Worm (Caenorhabditis elegans): ENCODE data around the gene pxn-1.

The pxn-1 gene

DNA sequence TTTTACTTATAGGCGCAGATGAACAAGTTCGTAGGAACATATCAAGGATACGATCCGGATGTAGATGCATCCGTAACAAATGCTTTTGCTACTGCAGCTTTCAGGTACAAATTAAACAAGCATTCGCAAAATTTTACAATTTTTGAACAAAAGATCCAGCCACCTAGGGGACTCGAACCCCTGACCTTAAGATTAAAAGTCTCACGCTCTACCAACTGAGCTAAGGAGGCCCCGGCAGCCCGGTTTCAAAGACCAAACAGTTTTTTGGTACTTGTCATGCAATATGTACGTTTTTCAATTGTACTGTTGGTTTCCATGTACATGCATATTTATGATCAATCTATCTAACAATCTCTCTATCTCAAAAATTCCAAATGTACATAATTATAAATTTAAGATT is 4.7 kb downstream of the pxn-1 start (continued):
- TF ChIP-seq madf-5 (GFP tag; IDR thresholded peaks at IDR 0.05) (0 out of 4 replicates have a peak, but pooled peaks have one; percentile 51 to 66), T26A8.4 (GFP tag; IDR thresholded peaks at IDR 0.05) (0 out of 2 replicates have a peak, but pooled peaks have one; percentile 39), mes-2 (tag; optimal IDR thresholded peaks at IDR 0.05; ENCODE audit: poor library complexity, severe bottlenecking) (no peak), D1046.2 (GFP tag; IDR thresholded peaks at IDR 0.05) (no peak), nhr-111 (GFP tag; optimal IDR thresholded peaks at IDR 0.05) (no peak), ztf-11 (tag; optimal IDR thresholded peaks at IDR 0.05) (no peak), hlh-30 (tag; optimal IDR thresholded peaks at IDR 0.05; ENCODE audit: insufficient read depth) (no peak), daf-16 (GFP tag; optimal IDR thresholded peaks at IDR 0.05) (peak in 1 of 2 experiments; percentile 8), daf-16 (tag; optimal IDR thresholded peaks at IDR 0.05) (no peak)

DNA sequence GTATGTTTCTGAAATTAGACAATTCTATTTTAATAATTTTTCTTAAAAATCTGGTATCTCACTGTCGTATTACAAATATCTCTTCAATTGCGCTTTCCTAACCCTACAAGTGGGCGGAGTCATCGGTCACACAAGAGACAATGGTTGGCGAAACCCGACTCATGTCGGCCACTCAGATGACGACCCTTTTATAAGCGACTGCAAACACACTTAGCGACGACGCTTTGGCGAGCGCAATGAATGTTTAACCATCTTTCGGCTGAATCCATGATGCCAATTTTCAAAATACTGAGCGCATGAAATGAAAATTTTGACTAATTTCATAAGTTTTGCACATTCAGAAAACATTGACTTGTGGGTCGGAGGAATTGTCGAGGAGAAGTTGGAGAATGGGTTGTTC is 5.7 kb downstream of the pxn-1 start:
- peak; percentile 90 for TF ChIP-seq dve-1 (tag; optimal IDR thresholded peaks at IDR 0.05; ENCODE audit: insufficient read depth)
- TF ChIP-seq lin-15B (tag; optimal IDR thresholded peaks at IDR 0.05), result peak; percentile 60
- peak; percentile 99 for TF ChIP-seq snpc-4 (tag; optimal IDR thresholded peaks at IDR 0.05)
- TF ChIP-seq mxl-2 (GFP tag; conservative IDR thresholded peaks at IDR 0.05), result peak; percentile 95
- peak; percentile 8 to 59 for TF ChIP-seq mdl-1 (tag; optimal IDR thresholded peaks at IDR 0.05)
- TF ChIP-seq lin-39 (tag; optimal IDR thresholded peaks at IDR 0.05), result no peak
- peak; percentile 100 for TF ChIP-seq F26F4.8 (GFP tag; conservative IDR thresholded peaks at IDR 0.05)
- TF ChIP-seq nhr-28 (tag; optimal IDR thresholded peaks at IDR 0.05), result peak; percentile 65
- TF ChIP-seq ztf-11 (tag; optimal IDR thresholded peaks at IDR 0.05), result no peak
- TF ChIP-seq ceh-28 (tag; optimal IDR thresholded peaks at IDR 0.05), result no peak
- TF ChIP-seq nhr-111 (GFP tag; optimal IDR thresholded peaks at IDR 0.05), result peak; percentile 100
- peak; percentile 92 for TF ChIP-seq nhr-48 (tag; optimal IDR thresholded peaks at IDR 0.05)
- peak; percentile 95 for TF ChIP-seq mxl-3 (GFP tag; optimal IDR thresholded peaks at IDR 0.05)
- TF ChIP-seq dpl-1 (GFP tag; optimal IDR thresholded peaks at IDR 0.05), result peak; percentile 76
- peak; percentile 91 for TF ChIP-seq hlh-11 (tag; optimal IDR thresholded peaks at IDR 0.05)
- TF ChIP-seq madf-9 (GFP tag; conservative IDR thresholded peaks at IDR 0.05), result peak; percentile 97
- TF ChIP-seq snpc-1.2 (GFP tag; IDR thresholded peaks at IDR 0.05), result peak; percentile 98
- peak; percentile 96 for TF ChIP-seq mes-2 (tag; optimal IDR thresholded peaks at IDR 0.05; ENCODE audit: poor library complexity, severe bottlenecking)
- peak; percentile 97 for TF ChIP-seq spr-1 (tag; optimal IDR thresholded peaks at IDR 0.05)
- TF ChIP-seq mdt-29 (GFP tag; IDR thresholded peaks at IDR 0.05), result peak; percentile 96
- TF ChIP-seq hlh-30 (tag; optimal IDR thresholded peaks at IDR 0.05; ENCODE audit: insufficient read depth), result peak; percentile 70
- peak; percentile 98 for TF ChIP-seq ZK337.2 (GFP tag; IDR thresholded peaks at IDR 0.05)
- peak; percentile 99 for TF ChIP-seq lin-1 (GFP tag; IDR thresholded peaks at IDR 0.05)
- peak; percentile 66 for TF ChIP-seq zip-2 (tag; optimal IDR thresholded peaks at IDR 0.05)
- TF ChIP-seq lin-13 (GFP tag; optimal IDR thresholded peaks at IDR 0.05), result peak; percentile 78
- TF ChIP-seq duxl-1 (tag; optimal IDR thresholded peaks at IDR 0.05; ENCODE audit: poor library complexity), result peak; percentile 98
- peak; percentile 100 for TF ChIP-seq lim-7 (GFP tag; IDR thresholded peaks at IDR 0.05)
- TF ChIP-seq F37D6.2 (tag; optimal IDR thresholded peaks at IDR 0.05), result peak; percentile 91
- peak; percentile 100 for TF ChIP-seq gei-8 (GFP tag; optimal IDR thresholded peaks at IDR 0.05)
- no peak for TF ChIP-seq unc-39 (tag; optimal IDR thresholded peaks at IDR 0.05)
- peak; percentile 99 for TF ChIP-seq Y75B8A.6 (GFP tag; IDR thresholded peaks at IDR 0.05)
- peak; percentile 100 for TF ChIP-seq daf-19 (GFP tag; conservative IDR thresholded peaks at IDR 0.05)
- TF ChIP-seq ama-1 (optimal IDR thresholded peaks at IDR 0.05), result no peak
- peak; percentile 98 for TF ChIP-seq nhr-42 (GFP tag; IDR thresholded peaks at IDR 0.05)
- peak; percentile 97 for TF ChIP-seq D1046.2 (GFP tag; IDR thresholded peaks at IDR 0.05)
- TF ChIP-seq set-16 (GFP tag; IDR thresholded peaks at IDR 0.05), result no peak; the same call in 1 of the 2 replicates
- peak; percentile 95 for TF ChIP-seq F10B5.3 (tag; optimal IDR thresholded peaks at IDR 0.05)
- peak; percentile 93 for TF ChIP-seq mep-1 (tag; optimal IDR thresholded peaks at IDR 0.05)
- peak; percentile 86 for TF ChIP-seq zfp-2 (tag; optimal IDR thresholded peaks at IDR 0.05)
- TF ChIP-seq attf-4 (tag; optimal IDR thresholded peaks at IDR 0.05), result peak; percentile 86
- peak; percentile 98 for TF ChIP-seq daf-8 (GFP tag; IDR thresholded peaks at IDR 0.05)
- peak; percentile 48 for TF ChIP-seq ceh-82 (tag; optimal IDR thresholded peaks at IDR 0.05)
- peak; percentile 54 for TF ChIP-seq nhr-10 (tag; optimal IDR thresholded peaks at IDR 0.05)
- peak; percentile 30 for TF ChIP-seq nhr-25 (tag; optimal IDR thresholded peaks at IDR 0.05; ENCODE audit: borderline replicate concordance, insufficient read depth)
- TF ChIP-seq nhr-102 (tag; optimal IDR thresholded peaks at IDR 0.05), result peak; percentile 97
